Fruit fly (Drosophila melanogaster) whole organism, embryonic: ENCODE measurements around the gene CG6195.

ENCODE experiments used
- B-H2 ChIP-seq: fragments of 200-800 bp; sonication (Bioruptor generic); optimal IDR thresholded peaks from 2 replicates; lab custom pipeline; 2018; ENCODE audit warnings: missing biosample characterization, mild to moderate bottlenecking, missing genetic modification characterization
- CG11093 ChIP-seq: fragments of 200-800 bp; sonication (Bioruptor generic); IDR thresholded peaks from 3 replicates; pipeline ENCODE4 v1.3.6; 2022; ENCODE audit warnings: missing biosample characterization, missing genetic modification characterization
- CG12299 ChIP-seq: fragments of 200-800 bp; sonication (Bioruptor generic); optimal IDR thresholded peaks from 2 replicates; lab custom pipeline; 2018; ENCODE audit warnings: missing biosample characterization, mild to moderate bottlenecking, missing genetic modification characterization
- CG14710 ChIP-seq: fragments of 200-800 bp; sonication (Bioruptor generic); optimal IDR thresholded peaks from 3 replicates; lab custom pipeline; 2019; ENCODE audit warnings: missing biosample characterization, mild to moderate bottlenecking, missing genetic modification characterization, moderate library complexity
- CG17186 ChIP-seq: fragments of 200-800 bp; sonication (Bioruptor generic); optimal IDR thresholded peaks from 3 replicates; lab custom pipeline; 2017; ENCODE audit warnings: missing biosample characterization, missing genetic modification reagents, missing genetic modification characterization
- CG17359 ChIP-seq: fragments of 200-800 bp; sonication (Bioruptor generic); optimal IDR thresholded peaks from 3 replicates; lab custom pipeline; 2018; ENCODE audit warnings: missing biosample characterization, mild to moderate bottlenecking, missing genetic modification characterization, moderate library complexity
- CG17361 ChIP-seq: fragments of 200-800 bp; sonication (Bioruptor generic); IDR thresholded peaks from 3 replicates; pipeline ENCODE4 v1.3.6; 2022; ENCODE audit warnings: missing biosample characterization, missing genetic modification characterization
- CG17385 ChIP-seq: fragments of 200-800 bp; sonication (Bioruptor generic); optimal IDR thresholded peaks from 3 replicates; lab custom pipeline; 2018; ENCODE audit warnings: missing biosample characterization, mild to moderate bottlenecking, missing genetic modification characterization
- CG17912 ChIP-seq: fragments of 200-800 bp; sonication (Bioruptor generic); optimal IDR thresholded peaks from 2 replicates; lab custom pipeline; 2018; ENCODE audit warnings: missing biosample characterization, mild to moderate bottlenecking, missing genetic modification characterization
- CG18262 ChIP-seq: fragments of 200-800 bp; optimal IDR thresholded peaks from 3 replicates; lab custom pipeline; 2019; ENCODE audit warnings: missing biosample characterization, mild to moderate bottlenecking, missing genetic modification characterization, moderate library complexity
- CG2129 ChIP-seq: fragments of 200-800 bp; sonication (Bioruptor generic); IDR thresholded peaks from 2 replicates; pipeline ENCODE4 v1.3.6; 2022; ENCODE audit warnings: missing biosample characterization, missing genetic modification characterization; ENCODE audit not compliant: partially characterized antibody
- CG3065 ChIP-seq: fragments of 200-800 bp; sonication (Bioruptor generic); optimal IDR thresholded peaks from 2 replicates; lab custom pipeline; 2016; ENCODE audit warnings: missing biosample characterization, missing genetic modification characterization
- CG4360 ChIP-seq: fragments of 200-800 bp; sonication (Bioruptor generic); IDR thresholded peaks from 2 replicates; pipeline ENCODE4 v1.3.6; 2022; ENCODE audit warnings: missing biosample characterization, missing genetic modification characterization
- CG4617 ChIP-seq: fragments of 200-800 bp; sonication (Bioruptor generic); optimal IDR thresholded peaks from 3 replicates; lab custom pipeline; 2016; ENCODE audit warnings: missing biosample characterization, missing genetic modification characterization, borderline replicate concordance
- CG5245 ChIP-seq: fragments of 200-800 bp; sonication (Bioruptor generic); optimal IDR thresholded peaks from 3 replicates; lab custom pipeline; 2016; ENCODE audit warnings: missing biosample characterization, missing genetic modification characterization
- CG5953 ChIP-seq: fragments of 200-800 bp; sonication (Bioruptor generic); IDR thresholded peaks from 2 replicates; pipeline ENCODE4 v1.3.6; 2022; ENCODE audit warnings: missing biosample characterization, missing genetic modification characterization
- CG7745 ChIP-seq: fragments of 200-800 bp; sonication (Bioruptor generic); optimal IDR thresholded peaks from 2 replicates; lab custom pipeline; 2018; ENCODE audit warnings: missing biosample characterization, mild to moderate bottlenecking, missing genetic modification characterization, moderate library complexity
- CG9609 ChIP-seq: fragments of 200-800 bp; sonication (Bioruptor generic); optimal IDR thresholded peaks from 3 replicates; lab custom pipeline; 2016; ENCODE audit warnings: missing biosample characterization, missing genetic modification characterization
- Chrac-16 ChIP-seq: fragments of 200-800 bp; sonication (Bioruptor generic); optimal IDR thresholded peaks from 3 replicates; lab custom pipeline; 2016; ENCODE audit warnings: missing biosample characterization, missing genetic modification characterization
- Dip2 ChIP-seq: fragments of 200-800 bp; sonication (Bioruptor generic); IDR thresholded peaks from 2 replicates; pipeline ENCODE4 v1.3.6; 2022; ENCODE audit warnings: missing biosample characterization, missing genetic modification characterization
- Doc3 ChIP-seq: fragments of 200-800 bp; sonication (Bioruptor generic); IDR thresholded peaks from 3 replicates; pipeline ENCODE4 v1.3.6; 2022; ENCODE audit warnings: missing biosample characterization, missing genetic modification characterization; ENCODE audit not compliant: partially characterized antibody
- Dref ChIP-seq: fragments of 200-800 bp; sonication (Bioruptor generic); IDR thresholded peaks from 2 replicates; pipeline ENCODE4 v1.3.6; 2022; ENCODE audit warnings: missing biosample characterization, missing genetic modification characterization
- Elba2 ChIP-seq: fragments of 200-800 bp; sonication (Bioruptor generic); optimal IDR thresholded peaks from 3 replicates; lab custom pipeline; 2016; ENCODE audit warnings: missing biosample characterization, missing genetic modification characterization
- Fer2 ChIP-seq: fragments of 200-800 bp; sonication (Bioruptor generic); optimal IDR thresholded peaks from 2 replicates; lab custom pipeline; 2018; ENCODE audit warnings: missing biosample characterization, mild to moderate bottlenecking, missing genetic modification characterization, moderate library complexity
- Myb ChIP-seq: fragments of 200-800 bp; sonication (Bioruptor generic); optimal IDR thresholded peaks from 2 replicates; lab custom pipeline; 2016; ENCODE audit warnings: missing biosample characterization, missing genetic modification characterization
- Pdp1 ChIP-seq, 2 experiments: fragments of 200-800 bp; sonication (Bioruptor generic); optimal IDR thresholded peaks; 3 replicates each; lab custom pipeline; 2016; ENCODE audit warnings: missing biosample characterization in 2 of 2, missing genetic modification characterization in 2 of 2, mild to moderate bottlenecking in 1 of 2, moderate library complexity in 1 of 2
- Spps ChIP-seq: fragments of 200-800 bp; sonication (Bioruptor generic); optimal IDR thresholded peaks from 2 replicates; lab custom pipeline; 2018; ENCODE audit warnings: missing biosample characterization, mild to moderate bottlenecking, missing genetic modification characterization
- Tbp ChIP-seq: fragments of >200 bp; optimal IDR thresholded peaks from 2 replicates; lab custom pipeline; 2018; ENCODE audit warnings: missing biosample characterization, missing genetic modification characterization
- Xbp1 ChIP-seq: fragments of 200-800 bp; sonication (Bioruptor generic); optimal IDR thresholded peaks from 3 replicates; lab custom pipeline; 2016; ENCODE audit warnings: missing biosample characterization, mild to moderate bottlenecking, missing genetic modification characterization
- YL-1 ChIP-seq: fragments of 200-800 bp; sonication (Bioruptor generic); optimal IDR thresholded peaks from 3 replicates; lab custom pipeline; 2017; ENCODE audit warnings: missing biosample characterization, mild to moderate bottlenecking, missing genetic modification characterization
- ab ChIP-seq: fragments of 200-800 bp; sonication (Bioruptor generic); optimal IDR thresholded peaks from 2 replicates; lab custom pipeline; 2016; ENCODE audit warnings: missing biosample characterization, missing genetic modification characterization
- ato ChIP-seq: fragments of 200-800 bp; sonication (Bioruptor generic); IDR thresholded peaks from 2 replicates; pipeline ENCODE4 v1.3.6; 2022; ENCODE audit warnings: missing biosample characterization, missing genetic modification characterization; ENCODE audit not compliant: partially characterized antibody
- br ChIP-seq: fragments of >200 bp; optimal IDR thresholded peaks from 2 replicates; lab custom pipeline; 2017
- croc ChIP-seq: fragments of 200-800 bp; sonication (Bioruptor generic); conservative IDR thresholded peaks from 3 replicates; pipeline ENCODE4 v1.3.6; 2022; ENCODE audit warnings: missing biosample characterization, missing genetic modification characterization
- crp ChIP-seq, 2 experiments: fragments of 200-800 bp; sonication (Bioruptor generic); optimal IDR thresholded peaks; 2 replicates in 1 of 2; 3 replicates in 1 of 2; lab custom pipeline; 2017; ENCODE audit warnings: missing biosample characterization in 2 of 2, missing genetic modification characterization in 2 of 2, mild to moderate bottlenecking in 1 of 2, moderate library complexity in 1 of 2
- dmrt11E ChIP-seq: fragments of 200-800 bp; sonication (Bioruptor generic); optimal IDR thresholded peaks from 3 replicates; lab custom pipeline; 2018; ENCODE audit warnings: missing biosample characterization, mild to moderate bottlenecking, missing genetic modification characterization, moderate library complexity
- gsb ChIP-seq: fragments of 200-800 bp; sonication (Bioruptor generic); IDR thresholded peaks from 2 replicates; pipeline ENCODE4 v1.3.6; 2022; ENCODE audit warnings: missing biosample characterization, missing genetic modification characterization
- gt ChIP-seq: fragments of 200-800 bp; sonication (Bioruptor generic); IDR thresholded peaks from 2 replicates; pipeline ENCODE4 v1.3.6; 2022; ENCODE audit warnings: missing biosample characterization, missing genetic modification characterization
- hkb ChIP-seq, 2 experiments: fragments of 200-800 bp in 1 of 2; fragments of >200 bp in 1 of 2; sonication (Bioruptor generic) in 1 of 2; IDR thresholded peaks in 1 of 2; optimal IDR thresholded peaks in 1 of 2; 2 replicates each; pipeline versions ENCODE4 v1.3.6 to Lab custom; 2017 to 2022; ENCODE audit warnings: missing biosample characterization in 1 of 2, missing genetic modification characterization in 1 of 2
- jumu ChIP-seq: fragments of 200-800 bp; sonication (Bioruptor generic); optimal IDR thresholded peaks from 3 replicates; lab custom pipeline; 2016; ENCODE audit warnings: missing biosample characterization, missing genetic modification characterization
- kni ChIP-seq: fragments of 200-800 bp; sonication (Bioruptor generic); optimal IDR thresholded peaks from 3 replicates; lab custom pipeline; 2017; ENCODE audit warnings: mild to moderate bottlenecking, missing biosample characterization, missing genetic modification reagents, missing genetic modification characterization
- phol ChIP-seq: fragments of 200-800 bp; sonication (Bioruptor generic); optimal IDR thresholded peaks from 3 replicates; lab custom pipeline; 2018; ENCODE audit warnings: missing biosample characterization, mild to moderate bottlenecking, missing genetic modification characterization, moderate library complexity
- so ChIP-seq: fragments of 200-800 bp; sonication (Bioruptor generic); IDR thresholded peaks from 3 replicates; pipeline ENCODE4 v1.3.6; 2022; ENCODE audit warnings: missing biosample characterization, missing genetic modification characterization
- tgo ChIP-seq: fragments of 200-800 bp; sonication (Bioruptor generic); IDR thresholded peaks from 3 replicates; pipeline ENCODE4 v1.3.6; 2022; ENCODE audit warnings: missing biosample characterization, missing genetic modification characterization
- tio ChIP-seq: fragments of 200-800 bp; sonication (Bioruptor generic); optimal IDR thresholded peaks from 2 replicates; lab custom pipeline; 2017; ENCODE audit warnings: missing biosample characterization, missing genetic modification characterization, inconsistent platforms
- tll ChIP-seq, 2 experiments: fragments of 200-800 bp in 1 of 2; fragments of >200 bp in 1 of 2; sonication (Bioruptor generic) in 1 of 2; optimal IDR thresholded peaks; 2 replicates each; lab custom pipeline; 2017 to 2019; ENCODE audit warnings: missing biosample characterization in 2 of 2, missing genetic modification characterization in 2 of 2, mild to moderate bottlenecking in 1 of 2, moderate library complexity in 1 of 2
- tna ChIP-seq: fragments of 200-800 bp; sonication (Bioruptor generic); IDR thresholded peaks from 2 replicates; pipeline ENCODE4 v1.3.6; 2022; ENCODE audit warnings: missing biosample characterization, missing genetic modification characterization; ENCODE audit not compliant: partially characterized antibody
- yki ChIP-seq: fragments of >200 bp; optimal IDR thresholded peaks from 3 replicates; lab custom pipeline; 2018
- z ChIP-seq: fragments of 200-800 bp; sonication (Bioruptor generic); IDR thresholded peaks from 3 replicates; pipeline ENCODE4 v1.3.6; 2022; ENCODE audit warnings: missing biosample characterization, missing genetic modification characterization

The CG6195 gene

DNA sequence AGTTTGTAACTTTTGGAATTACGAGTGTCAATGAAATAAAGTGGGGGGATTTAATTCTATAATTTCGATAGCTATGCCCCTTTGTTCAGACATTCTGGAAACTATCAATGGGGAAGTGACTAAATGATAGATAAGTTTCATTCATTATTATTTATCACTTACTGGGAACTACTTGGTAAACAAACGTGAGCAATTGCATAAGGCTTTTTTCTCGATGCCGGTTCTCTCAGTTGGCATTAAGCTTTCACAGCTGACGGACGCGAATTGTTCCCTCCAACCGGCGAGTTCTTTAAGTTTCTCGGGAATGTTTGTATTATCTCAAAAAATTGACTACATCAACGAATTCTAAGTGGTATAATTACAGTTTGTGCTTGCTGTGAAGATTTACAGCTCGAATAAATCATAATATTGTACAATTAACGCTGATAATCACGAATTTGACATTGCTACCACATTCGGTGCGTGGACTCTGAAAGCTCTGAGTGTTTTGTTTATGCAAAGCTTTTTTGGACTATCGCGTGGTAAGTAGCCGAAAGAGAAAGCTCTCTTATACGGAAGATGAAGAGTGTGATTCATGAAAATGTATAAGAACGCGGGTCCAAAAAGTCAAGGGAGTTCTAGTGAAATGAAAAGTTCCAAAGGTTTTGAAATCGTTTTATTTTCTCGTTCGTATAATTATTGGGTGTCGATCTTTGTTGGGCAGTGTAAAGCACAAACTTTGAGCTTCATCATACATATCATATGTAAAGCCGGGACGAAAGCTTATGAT lies 23.2 kb upstream of the CG6195 start, which contains the start of gene Naam (continued):
- peak; percentile 38; the same call in 1 of the 2 replicates for TF ChIP-seq gsb
- TF ChIP-seq Pdp1 (GFP tag; optimal IDR thresholded peaks at IDR 0.05; lab: Kevin White, UChicago) = peak; percentile 74 to 98
- no peak for TF ChIP-seq dmrt11E (tag; lab: Kevin White, UChicago)
- TF ChIP-seq Fer2 (tag; lab: Kevin White, UChicago) = peak; percentile 69
- TF ChIP-seq tio = peak; percentile 35
- TF ChIP-seq CG11093 (GFP tag; lab: Robert Waterston, UW) = no peak
- peak; percentile 36 for TF ChIP-seq CG5245 (GFP tag; lab: Kevin White, UChicago)
- TF ChIP-seq CG17186 (GFP tag; lab: Kevin White, UChicago) = no peak
- TF ChIP-seq so (GFP tag; lab: Robert Waterston, UW) = peak; percentile 67; the same call in 1 of the 3 replicates
- no peak for TF ChIP-seq z (GFP tag; lab: Robert Waterston, UW)
- peak; percentile 57 for TF ChIP-seq Myb (GFP tag; lab: Kevin White, UChicago)
- peak; percentile 61 for TF ChIP-seq jumu (GFP tag; lab: Kevin White, UChicago)
- TF ChIP-seq Dip2 (GFP tag; lab: Robert Waterston, UW) = no peak
- TF ChIP-seq Elba2 (GFP tag; lab: Kevin White, UChicago) = no peak
- no peak for TF ChIP-seq CG7745
- no peak for TF ChIP-seq YL-1
- TF ChIP-seq CG5953 (GFP tag; lab: Robert Waterston, UW) = peak; percentile 74
- peak in 1 of 2 experiments; percentile 61 for TF ChIP-seq crp (GFP tag; optimal IDR thresholded peaks at IDR 0.05; lab: Kevin White, UChicago)
- no peak for TF ChIP-seq kni (GFP tag; lab: Kevin White, UChicago)
- no peak for TF ChIP-seq br (lab: Kevin White, UChicago)
- peak; percentile 79 for TF ChIP-seq CG17359 (tag; lab: Kevin White, UChicago)
- TF ChIP-seq phol = peak; percentile 57
- no peak for TF ChIP-seq CG4360 (GFP tag; lab: Robert Waterston, UW)
- TF ChIP-seq tgo (GFP tag; lab: Robert Waterston, UW) = peak; percentile 76
- peak; percentile 58 for TF ChIP-seq Chrac-16 (GFP tag; lab: Kevin White, UChicago)
- peak; percentile 56 for TF ChIP-seq CG3065
- no peak for TF ChIP-seq Spps
- TF ChIP-seq tll (GFP tag; optimal IDR thresholded peaks at IDR 0.05; lab: Kevin White, UChicago) = no peak
- no peak for TF ChIP-seq CG17912 (GFP tag; lab: Kevin White, UChicago)
- TF ChIP-seq Doc3 = no peak
- TF ChIP-seq croc = no peak
- peak; percentile 57 for TF ChIP-seq CG9609 (GFP tag; lab: Kevin White, UChicago)
- peak; percentile 78 for TF ChIP-seq CG17361 (GFP tag; lab: Robert Waterston, UW)
- peak; percentile 69 for TF ChIP-seq CG18262
- TF ChIP-seq Xbp1 = peak; percentile 85
- no peak for TF ChIP-seq ato (GFP tag; lab: Robert Waterston, UW)
- TF ChIP-seq CG14710 (tag; lab: Kevin White, UChicago) = peak; percentile 22
- TF ChIP-seq yki (lab: Kevin White, UChicago) = no peak
- no peak for TF ChIP-seq Tbp (GFP tag; lab: Kevin White, UChicago)
- TF ChIP-seq CG2129 (GFP tag; lab: Robert Waterston, UW) = no peak
- TF ChIP-seq tna (GFP tag; lab: Robert Waterston, UW) = no peak
- no peak for TF ChIP-seq gt (GFP tag; lab: Robert Waterston, UW)
- TF ChIP-seq CG4617 (GFP tag; lab: Kevin White, UChicago) = peak; percentile 52
- peak; percentile 8 for TF ChIP-seq ab (GFP tag; lab: Kevin White, UChicago)
- no peak for TF ChIP-seq hkb (optimal IDR thresholded peaks at IDR 0.05; lab: Kevin White, UChicago)
- peak; percentile 87 for TF ChIP-seq hkb (GFP tag; IDR thresholded peaks at IDR 0.05; lab: Robert Waterston, UW)
- TF ChIP-seq B-H2 (GFP tag; lab: Kevin White, UChicago) = peak; percentile 79
- TF ChIP-seq CG17385 (GFP tag; lab: Kevin White, UChicago) = peak; percentile 73
- peak; percentile 22 for TF ChIP-seq CG12299 (tag; lab: Kevin White, UChicago)
- no peak for TF ChIP-seq Dref (GFP tag; lab: Robert Waterston, UW)
